Worm (Caenorhabditis elegans): Measurements from ENCODE around the gene C47D12.2.

Gene C47D12.2

DNA sequence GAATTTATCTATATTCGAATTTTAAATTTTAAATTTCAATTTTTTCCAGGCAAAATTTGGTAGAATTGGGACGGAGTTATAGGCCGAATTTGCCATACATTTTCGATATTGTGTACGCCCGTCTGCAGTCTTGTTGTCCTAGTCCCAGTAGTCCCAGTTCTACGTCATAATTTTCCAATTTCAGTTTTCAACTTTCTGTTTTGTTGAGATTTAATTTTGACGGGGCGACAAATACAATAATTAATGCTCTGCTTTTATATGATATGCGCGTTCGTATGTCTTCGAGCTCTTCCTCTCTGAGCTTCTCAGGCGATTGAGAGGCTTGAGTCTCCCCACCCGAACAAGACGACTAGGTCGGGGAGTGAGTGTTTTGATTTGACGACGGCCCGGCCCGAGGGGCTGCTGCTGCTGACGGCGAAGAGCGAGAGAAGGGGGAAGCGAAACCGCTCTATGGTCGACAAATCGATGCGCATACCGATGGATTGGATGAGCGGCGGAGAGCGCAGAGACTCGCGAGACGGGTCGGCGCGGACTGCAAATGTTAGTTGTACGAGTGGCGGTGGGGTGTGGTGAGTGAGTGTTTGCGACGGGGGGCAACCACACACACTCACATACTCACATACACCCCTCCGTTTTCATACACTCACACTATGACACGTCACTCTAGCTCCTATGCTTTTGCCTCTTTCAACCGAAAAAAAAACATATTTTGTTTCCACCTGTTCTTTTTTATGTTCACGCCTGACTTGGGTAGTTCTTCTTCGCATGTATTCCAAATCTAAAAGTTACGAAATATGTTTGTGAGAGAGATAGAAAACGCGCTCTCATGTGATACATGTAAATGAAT, 41.2 kb upstream of the C47D12.2 start (continued):
- TF ChIP-seq mes-2 (tag; optimal IDR thresholded peaks at IDR 0.05; ENCODE audit: poor library complexity, severe bottlenecking) (peak; percentile 77), zfp-2 (tag; optimal IDR thresholded peaks at IDR 0.05) (no peak), cey-2 (tag; optimal IDR thresholded peaks at IDR 0.05; ENCODE audit: borderline replicate concordance, insufficient read depth) (no peak), dve-1 (tag; optimal IDR thresholded peaks at IDR 0.05; ENCODE audit: insufficient read depth) (peak; percentile 57), gei-8 (GFP tag; optimal IDR thresholded peaks at IDR 0.05) (no peak), vab-7 (GFP tag; IDR thresholded peaks at IDR 0.05) (no peak), lim-7 (GFP tag; IDR thresholded peaks at IDR 0.05) (0 out of 2 replicates have a peak, but pooled peaks have one; percentile 26), fkh-10 (GFP tag; optimal IDR thresholded peaks at IDR 0.05) (peak; percentile 36), T26A8.4 (GFP tag; IDR thresholded peaks at IDR 0.05) (peak; percentile 82), Y75B8A.6 (GFP tag; IDR thresholded peaks at IDR 0.05) (no peak), zip-2 (tag; optimal IDR thresholded peaks at IDR 0.05) (no peak), duxl-1 (tag; optimal IDR thresholded peaks at IDR 0.05; ENCODE audit: poor library complexity) (peak; percentile 57), ceh-28 (tag; optimal IDR thresholded peaks at IDR 0.05) (peak; percentile 80), T20F7.1 (GFP tag; optimal IDR thresholded peaks at IDR 0.05) (peak; percentile 50), hif-1 (tag; optimal IDR thresholded peaks at IDR 0.05) (peak in 1 of 2 experiments; percentile 79), lsy-2 (tag; optimal IDR thresholded peaks at IDR 0.05) (peak; percentile 56 to 74), dpl-1 (GFP tag; optimal IDR thresholded peaks at IDR 0.05) (peak; percentile 2), hlh-30 (tag; optimal IDR thresholded peaks at IDR 0.05; ENCODE audit: insufficient read depth) (peak; percentile 78), lin-29 (GFP tag; IDR thresholded peaks at IDR 0.05) (no peak), dmd-9 (GFP tag; IDR thresholded peaks at IDR 0.05) (no peak), nhr-11 (tag; optimal IDR thresholded peaks at IDR 0.05) (peak; percentile 88), zfp-3 (GFP tag; conservative IDR thresholded peaks at IDR 0.05) (0 out of 2 replicates have a peak, but pooled peaks have one; percentile 31), lin-1 (GFP tag; IDR thresholded peaks at IDR 0.05) (peak; percentile 60), nhr-6 (tag; optimal IDR thresholded peaks at IDR 0.05) (peak; percentile 79), tra-1 (GFP tag; IDR thresholded peaks at IDR 0.05) (peak; percentile 61; the same call in 1 of the 2 replicates), lin-13 (GFP tag; optimal IDR thresholded peaks at IDR 0.05) (peak; percentile 84), F26F4.8 (GFP tag; conservative IDR thresholded peaks at IDR 0.05) (no peak), aha-1 (tag) (peak; percentile 97), madf-9 (GFP tag; conservative IDR thresholded peaks at IDR 0.05) (peak; percentile 60; the same call in 1 of the 2 replicates), ZK546.5 (tag; optimal IDR thresholded peaks at IDR 0.05) (no peak), nhr-237 (tag; optimal IDR thresholded peaks at IDR 0.05) (no peak), Y5F2A.4 (GFP tag; optimal IDR thresholded peaks at IDR 0.05) (no peak), dmd-8 (GFP tag; IDR thresholded peaks at IDR 0.05) (peak; percentile 58; the same call in 1 of the 2 replicates), pqm-1 (tag; optimal IDR thresholded peaks at IDR 0.05) (no peak), nhr-42 (GFP tag; IDR thresholded peaks at IDR 0.05) (0 out of 2 replicates have a peak, but pooled peaks have one; percentile 71), unc-39 (tag; optimal IDR thresholded peaks at IDR 0.05) (no peak), F37D6.2 (tag; optimal IDR thresholded peaks at IDR 0.05) (peak; percentile 66), snpc-1.2 (GFP tag; IDR thresholded peaks at IDR 0.05) (peak; percentile 62), fos-1 (tag; optimal IDR thresholded peaks at IDR 0.05) (no peak), F49E8.2 (tag; optimal IDR thresholded peaks at IDR 0.05; ENCODE audit: borderline replicate concordance) (no peak), hmg-1.1 (GFP tag; IDR thresholded peaks at IDR 0.05) (peak; percentile 88), daf-16 (GFP tag; optimal IDR thresholded peaks at IDR 0.05) (peak in 1 of 2 experiments; percentile 20), daf-16 (tag; optimal IDR thresholded peaks at IDR 0.05) (peak; percentile 30), ceh-32 (tag; optimal IDR thresholded peaks at IDR 0.05; ENCODE audit: poor library complexity) (no peak), lin-38 (GFP tag; IDR thresholded peaks at IDR 0.05) (peak; percentile 59), attf-4 (tag; optimal IDR thresholded peaks at IDR 0.05) (no peak), sdz-12 (GFP tag; optimal IDR thresholded peaks at IDR 0.05) (no peak), nhr-76 (tag; optimal IDR thresholded peaks at IDR 0.05) (no peak)
